Worm (Caenorhabditis elegans): ENCODE measurements around the gene C33C12.7.

The C33C12.7 gene

ce11 chrII:2202147-2202546 lies 26.9 kb upstream of the C33C12.7 start:
- TF ChIP-seq lsy-2 (tag; optimal IDR thresholded peaks at IDR 0.05) = peak; percentile 1
- TF ChIP-seq unc-39 (tag; optimal IDR thresholded peaks at IDR 0.05) = no peak
- no peak for TF ChIP-seq snpc-4 (tag; optimal IDR thresholded peaks at IDR 0.05)

ce11 chrII:2197555-2198288 lies 22.5 kb upstream of the C33C12.7 start, which contains the start of gene C33C12.1:
TSS of gene C33C12.1 (plus strand) at chrII:2198238.
- TF ChIP-seq unc-120 (tag; optimal IDR thresholded peaks at IDR 0.05; ENCODE audit: poor library complexity, severe bottlenecking) = no peak
- peak; percentile 38 for TF ChIP-seq ces-1 (GFP tag; optimal IDR thresholded peaks at IDR 0.05)
- TF ChIP-seq snpc-4 (tag; optimal IDR thresholded peaks at IDR 0.05) = no peak
- no peak for TF ChIP-seq flh-1 (GFP tag; optimal IDR thresholded peaks at IDR 0.05)
- TF ChIP-seq ztf-11 (tag; optimal IDR thresholded peaks at IDR 0.05) = no peak
- no peak for TF ChIP-seq lsy-2 (tag; optimal IDR thresholded peaks at IDR 0.05)
- TF ChIP-seq ceh-43 (GFP tag; optimal IDR thresholded peaks at IDR 0.05) = no peak

ce11 chrII:2196742-2197141 lies 21.5 kb upstream of the C33C12.7 start:
- TF ChIP-seq nhr-28 (tag; optimal IDR thresholded peaks at IDR 0.05) (no peak), unc-62 (GFP tag; optimal IDR thresholded peaks at IDR 0.05) (no peak), sem-2 (GFP tag; optimal IDR thresholded peaks at IDR 0.05) (no peak), nhr-12 (tag; optimal IDR thresholded peaks at IDR 0.05) (no peak), elt-1 (tag; optimal IDR thresholded peaks at IDR 0.05; ENCODE audit: borderline replicate concordance, insufficient read depth) (no peak), cnd-1 (tag; optimal IDR thresholded peaks at IDR 0.05) (no peak), drap-1 (GFP tag; optimal IDR thresholded peaks at IDR 0.05) (no peak), mep-1 (tag; optimal IDR thresholded peaks at IDR 0.05) (no peak), lsy-2 (tag; optimal IDR thresholded peaks at IDR 0.05) (no peak), unc-120 (tag; optimal IDR thresholded peaks at IDR 0.05; ENCODE audit: poor library complexity, severe bottlenecking) (no peak)

- TF ChIP-seq drap-1 (GFP tag; optimal IDR thresholded peaks at IDR 0.05) (no peak), sptf-1 (tag; optimal IDR thresholded peaks at IDR 0.05) (peak; percentile 10), nhr-237 (tag; optimal IDR thresholded peaks at IDR 0.05) (peak; percentile 42), pha-4 (tag; optimal IDR thresholded peaks at IDR 0.05) (peak; percentile 84), ces-1 (GFP tag; optimal IDR thresholded peaks at IDR 0.05) (peak; percentile 64), mep-1 (tag; optimal IDR thresholded peaks at IDR 0.05) (peak; percentile 27), elt-3 (tag; optimal IDR thresholded peaks at IDR 0.05) (no peak)
Measured at ce11 chrII:2195541-2195940, 20.3 kb upstream of the C33C12.7 start.

ce11 chrII:2192267-2192666 lies 17.0 kb upstream of the C33C12.7 start:
- TF ChIP-seq ceh-43 (GFP tag; optimal IDR thresholded peaks at IDR 0.05) = no peak
- no peak for TF ChIP-seq M03D4.4 (tag; optimal IDR thresholded peaks at IDR 0.05)
- no peak for TF ChIP-seq pha-4 (tag; optimal IDR thresholded peaks at IDR 0.05)
- TF ChIP-seq lsy-2 (tag; optimal IDR thresholded peaks at IDR 0.05) = no peak
- TF ChIP-seq mls-2 (tag; optimal IDR thresholded peaks at IDR 0.05) = no peak
- TF ChIP-seq ztf-11 (tag; optimal IDR thresholded peaks at IDR 0.05) = no peak
- no peak for TF ChIP-seq unc-120 (tag; optimal IDR thresholded peaks at IDR 0.05; ENCODE audit: poor library complexity, severe bottlenecking)
- TF ChIP-seq ceh-39 (tag; optimal IDR thresholded peaks at IDR 0.05) = no peak
- TF ChIP-seq bed-3 (GFP tag; optimal IDR thresholded peaks at IDR 0.05) = no peak
- no peak for TF ChIP-seq unc-39 (tag; optimal IDR thresholded peaks at IDR 0.05)
- no peak for TF ChIP-seq ham-2 (GFP tag; optimal IDR thresholded peaks at IDR 0.05)
- no peak for TF ChIP-seq drap-1 (GFP tag; optimal IDR thresholded peaks at IDR 0.05)
- TF ChIP-seq sem-2 (GFP tag; optimal IDR thresholded peaks at IDR 0.05) = no peak
- no peak for TF ChIP-seq flh-1 (GFP tag; optimal IDR thresholded peaks at IDR 0.05)
- TF ChIP-seq elt-3 (tag; optimal IDR thresholded peaks at IDR 0.05) = no peak

- TF ChIP-seq M03D4.4 (tag; optimal IDR thresholded peaks at IDR 0.05) (no peak), snpc-4 (tag; optimal IDR thresholded peaks at IDR 0.05) (no peak), hlh-1 (tag; optimal IDR thresholded peaks at IDR 0.05) (no peak), blmp-1 (tag; optimal IDR thresholded peaks at IDR 0.05) (no peak), pha-4 (tag; optimal IDR thresholded peaks at IDR 0.05) (no peak), tbx-8 (GFP tag; optimal IDR thresholded peaks at IDR 0.05) (no peak), ceh-43 (GFP tag; optimal IDR thresholded peaks at IDR 0.05) (no peak), nhr-237 (tag; optimal IDR thresholded peaks at IDR 0.05) (no peak), mab-5 (tag; optimal IDR thresholded peaks at IDR 0.05) (no peak), sptf-1 (tag; optimal IDR thresholded peaks at IDR 0.05) (no peak), lin-32 (GFP tag; optimal IDR thresholded peaks at IDR 0.05) (no peak), lsy-2 (tag; optimal IDR thresholded peaks at IDR 0.05) (no peak), lin-13 (tag; optimal IDR thresholded peaks at IDR 0.05) (no peak)
Measured at ce11 chrII:2191383-2191782, 16.1 kb upstream of the C33C12.7 start.

Measured in whole organism, mixed stage, embryonic.